Worm (Caenorhabditis elegans) whole organism, L4 larva: ENCODE results near the gene tofu-6.

Experiments used
- aly-2 ChIP-seq: sonication (generic microtip); optimal IDR thresholded peaks from 2 replicates; lab custom pipeline; 2018; ENCODE audit warnings: missing biosample characterization, missing genetic modification characterization
- lin-15B ChIP-seq: fragments of 150-350 bp; sonication (generic microtip); optimal IDR thresholded peaks from 3 replicates; lab custom pipeline; 2014; ENCODE audit warnings: missing biosample characterization, missing genetic modification characterization

DNA sequence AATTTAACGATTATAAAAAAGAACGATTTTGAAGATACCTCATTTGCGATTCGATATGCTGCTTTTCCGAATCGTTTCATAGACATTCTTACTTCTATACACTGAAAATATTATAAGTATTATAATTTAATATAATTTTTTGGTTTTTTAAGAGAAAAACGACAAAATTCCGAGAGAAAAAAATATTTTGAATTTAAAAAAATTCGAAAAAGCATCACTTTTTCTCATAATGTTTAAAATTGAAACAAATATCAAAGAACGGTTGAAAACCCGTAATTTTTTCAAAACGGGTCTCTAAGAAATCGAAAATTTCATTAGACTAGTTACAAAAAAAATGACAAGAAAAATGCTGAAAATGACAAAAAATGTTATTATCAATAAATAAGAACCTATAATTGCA is 25.5 kb upstream of the tofu-6 start, which contains the start of gene pink-1:
- TF ChIP-seq lin-15B (tag; lab: Kevin White, UChicago) (no peak), aly-2 (tag; lab: Kevin White, UChicago) (no peak)
